Fruit fly (Drosophila melanogaster) whole organism, prepupa: Measurements from ENCODE around the gene TkR86C.

Experiments used
- CG10669 ChIP-seq: fragments of 200-800 bp; sonication (Bioruptor generic); optimal IDR thresholded peaks from 3 replicates; lab custom pipeline; 2018; ENCODE audit warnings: missing biosample characterization, mild to moderate bottlenecking, missing genetic modification characterization, moderate library complexity
- CG6854 ChIP-seq: fragments of 200-800 bp; sonication (Bioruptor generic); optimal IDR thresholded peaks from 2 replicates; lab custom pipeline; 2017; ENCODE audit warnings: missing biosample characterization, mild to moderate bottlenecking, missing genetic modification characterization
- CG8632 ChIP-seq: fragments of 200-800 bp; sonication (Bioruptor generic); optimal IDR thresholded peaks from 3 replicates; lab custom pipeline; 2016; ENCODE audit warnings: missing biosample characterization, missing genetic modification characterization
- Ets96B ChIP-seq: fragments of 200-800 bp; optimal IDR thresholded peaks from 2 replicates; lab custom pipeline; 2019; ENCODE audit warnings: missing biosample characterization, mild to moderate bottlenecking, missing genetic modification characterization, moderate library complexity
- OdsH ChIP-seq: fragments of 200-800 bp; sonication (Bioruptor generic); optimal IDR thresholded peaks from 3 replicates; lab custom pipeline; 2016; ENCODE audit warnings: missing biosample characterization, missing genetic modification characterization
- Sox15 ChIP-seq: fragments of 200-800 bp; sonication (Bioruptor generic); optimal IDR thresholded peaks from 3 replicates; lab custom pipeline; 2016; ENCODE audit warnings: missing biosample characterization, missing genetic modification characterization
- svp ChIP-seq: fragments of 200-800 bp; sonication (Bioruptor generic); peaks from one replicate; lab custom pipeline; 2016; ENCODE audit warnings: missing biosample characterization, missing genetic modification characterization
- vri ChIP-seq: fragments of 200-800 bp; sonication (Bioruptor generic); optimal IDR thresholded peaks from 3 replicates; lab custom pipeline; 2016; ENCODE audit warnings: missing biosample characterization, mild to moderate bottlenecking, missing genetic modification characterization

dm6 chr3R:10696371-10696777 lies 54.7 kb downstream of the TkR86C start, which contains the start of the genes pug, CG14683 and CG46459:
- TF ChIP-seq Sox15 (GFP tag; lab: Kevin White, UChicago) = no peak
- TF ChIP-seq OdsH = no peak
- peak; percentile 65 for TF ChIP-seq svp (GFP tag; lab: Kevin White, UChicago)
- peak; percentile 18 for TF ChIP-seq vri (GFP tag; lab: Kevin White, UChicago)
- TF ChIP-seq CG10669 = no peak
- TF ChIP-seq CG8632 = no peak
- TF ChIP-seq Ets96B (tag; lab: Kevin White, UChicago) = no peak
- no peak for TF ChIP-seq CG6854 (GFP tag; lab: Kevin White, UChicago)
